Fruit fly (Drosophila melanogaster): Measurements from ENCODE around the gene Top2.

DNA sequence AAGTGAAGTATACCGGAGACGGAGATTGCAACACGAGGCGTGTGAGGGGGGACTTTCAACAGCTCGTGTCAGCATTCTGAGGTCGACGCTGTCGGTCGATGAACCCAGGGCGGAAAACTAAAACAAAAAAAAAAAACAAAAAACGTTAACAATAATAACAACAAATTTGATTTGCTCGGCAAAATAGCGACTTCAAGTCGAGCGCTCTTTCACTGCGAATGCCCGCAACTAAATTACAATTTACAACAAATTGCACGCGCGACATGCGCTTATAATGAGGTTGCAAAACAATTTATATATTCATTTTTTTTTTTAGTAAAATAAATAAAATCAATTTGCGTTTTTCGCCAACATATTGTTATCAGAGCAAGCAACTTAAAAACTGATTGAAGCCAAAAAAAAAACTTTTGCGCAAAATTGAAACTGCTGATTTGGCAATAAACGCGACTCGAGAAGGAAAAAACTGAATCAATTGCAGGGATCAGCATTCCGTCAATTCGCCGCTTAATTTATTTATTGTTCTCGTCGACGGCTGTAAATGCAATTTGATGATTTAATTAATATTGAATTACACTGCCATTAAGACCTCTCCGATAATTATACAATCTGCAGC lies 20.2 kb upstream of the Top2 start:
- TF ChIP-seq dmrt93B (GFP tag; optimal IDR thresholded peaks at IDR 0.05) (no peak), jim (GFP tag; optimal IDR thresholded peaks at IDR 0.05) (no peak), fru (GFP tag; optimal IDR thresholded peaks at IDR 0.05) (no peak), Myc (optimal IDR thresholded peaks at IDR 0.05) (no peak), CG32264 (GFP tag; optimal IDR thresholded peaks at IDR 0.05) (no peak), OdsH (GFP tag; optimal IDR thresholded peaks at IDR 0.05) (no peak), h (GFP tag; optimal IDR thresholded peaks at IDR 0.05) (no peak), Dfd (GFP tag; optimal IDR thresholded peaks at IDR 0.05) (no peak), CrebA (GFP tag; optimal IDR thresholded peaks at IDR 0.05; ENCODE audit: borderline replicate concordance) (no peak), pan (optimal IDR thresholded peaks at IDR 0.05) (no peak), psq (GFP tag; optimal IDR thresholded peaks at IDR 0.05) (no peak)

Data from whole organism, wandering third instar larva.